Worm (Caenorhabditis elegans) whole organism, L3 larva: ENCODE results near the gene lsy-12.
A peak's percentile ranks its signal among the peaks of the same experiment; 100 is the strongest.

Experiments
- ZK546.5 ChIP-seq: sonication (generic microtip); optimal IDR thresholded peaks from 2 replicates; lab custom pipeline; 2017; ENCODE audit warnings: missing biosample characterization, missing genetic modification characterization
- ama-1 ChIP-seq: fragments of 150-350 bp; optimal IDR thresholded peaks from 2 replicates; lab custom pipeline; 2018
- ceh-16 ChIP-seq: sonication (generic microtip); optimal IDR thresholded peaks from 2 replicates; lab custom pipeline; 2017; ENCODE audit warnings: missing biosample characterization, missing genetic modification characterization
- ceh-28 ChIP-seq: fragments of 150-350 bp; optimal IDR thresholded peaks from 2 replicates; lab custom pipeline; 2014; ENCODE audit warnings: missing biosample characterization, missing genetic modification reagents, missing genetic modification characterization
- ceh-82 ChIP-seq: fragments of 150-350 bp; optimal IDR thresholded peaks from 2 replicates; lab custom pipeline; 2014; ENCODE audit warnings: missing biosample characterization, missing genetic modification characterization
- ceh-9 ChIP-seq: sonication (generic microtip); optimal IDR thresholded peaks from 2 replicates; lab custom pipeline; 2018; ENCODE audit warnings: missing biosample characterization, missing genetic modification characterization
- egl-27 ChIP-seq: sonication (generic microtip); optimal IDR thresholded peaks from 4 replicates; lab custom pipeline; 2017; ENCODE audit warnings: missing biosample characterization, missing genetic modification reagents, missing genetic modification characterization
- elt-2 ChIP-seq: sonication (generic microtip); optimal IDR thresholded peaks from 2 replicates; lab custom pipeline; 2016; ENCODE audit warnings: missing genetic modification reagents, mild to moderate bottlenecking, missing genetic modification characterization, missing compliant biosample characterization
- fkh-10 ChIP-seq: sonication (generic microtip); optimal IDR thresholded peaks from 2 replicates; lab custom pipeline; 2017; ENCODE audit warnings: missing biosample characterization, missing genetic modification reagents, missing genetic modification characterization
- fos-1 ChIP-seq: fragments of 150-350 bp; optimal IDR thresholded peaks from 2 replicates; lab custom pipeline; 2014; ENCODE audit warnings: missing biosample characterization, missing genetic modification characterization
- jun-1 ChIP-seq: fragments of 150-350 bp; optimal IDR thresholded peaks from 2 replicates; lab custom pipeline; 2014; ENCODE audit warnings: missing biosample characterization, missing genetic modification reagents, missing genetic modification characterization
- lin-15B ChIP-seq: fragments of 150-350 bp; optimal IDR thresholded peaks from 2 replicates; lab custom pipeline; 2014; ENCODE audit warnings: missing biosample characterization, missing genetic modification characterization
- lsy-12 ChIP-seq: sonication (generic microtip); optimal IDR thresholded peaks from 2 replicates; lab custom pipeline; 2016; ENCODE audit warnings: mild to moderate bottlenecking, missing genetic modification characterization, missing compliant biosample characterization
- mml-1 ChIP-seq: fragments of 150-350 bp; sonication (generic microtip); optimal IDR thresholded peaks from 3 replicates; lab custom pipeline; 2014; ENCODE audit warnings: missing biosample characterization, missing genetic modification characterization
- nfya-1 ChIP-seq: sonication (generic microtip); optimal IDR thresholded peaks from 2 replicates; lab custom pipeline; 2017; ENCODE audit warnings: missing genetic modification characterization, mild to moderate bottlenecking, missing compliant biosample characterization, antibody characterized with exemption, moderate library complexity; ENCODE audit not compliant: insufficient read depth
- nhr-12 ChIP-seq: fragments of 150-350 bp; optimal IDR thresholded peaks from 2 replicates; lab custom pipeline; 2014; ENCODE audit warnings: missing biosample characterization, missing genetic modification characterization
- nhr-23 ChIP-seq: fragments of 150-350 bp; optimal IDR thresholded peaks from 2 replicates; lab custom pipeline; 2014; ENCODE audit warnings: missing biosample characterization, missing genetic modification reagents, missing genetic modification characterization
- nhr-237 ChIP-seq: fragments of 150-350 bp; optimal IDR thresholded peaks from 2 replicates; lab custom pipeline; 2014; ENCODE audit warnings: missing biosample characterization, missing genetic modification characterization
- nhr-28 ChIP-seq: fragments of 150-350 bp; optimal IDR thresholded peaks from 2 replicates; lab custom pipeline; 2014; ENCODE audit warnings: missing biosample characterization, missing genetic modification characterization
- nhr-77 ChIP-seq: fragments of 150-350 bp; optimal IDR thresholded peaks from 2 replicates; lab custom pipeline; 2014; ENCODE audit warnings: missing biosample characterization, missing genetic modification characterization
- pha-4 ChIP-seq: fragments of 150-350 bp; optimal IDR thresholded peaks from 2 replicates; lab custom pipeline; 2014; ENCODE audit warnings: missing biosample characterization, missing genetic modification reagents, missing genetic modification characterization
- pqm-1 ChIP-seq: fragments of 150-350 bp; optimal IDR thresholded peaks from 2 replicates; lab custom pipeline; 2017; ENCODE audit warnings: missing biosample characterization, missing genetic modification characterization, inconsistent platforms
- sea-2 ChIP-seq: fragments of 150-350 bp; sonication (generic microtip); optimal IDR thresholded peaks from 4 replicates; lab custom pipeline; 2014; ENCODE audit warnings: missing biosample characterization, missing genetic modification reagents, missing genetic modification characterization
- skn-1 ChIP-seq: fragments of 150-350 bp; optimal IDR thresholded peaks from 2 replicates; lab custom pipeline; 2014; ENCODE audit warnings: missing biosample characterization, missing genetic modification characterization
- snpc-4 ChIP-seq: fragments of 150-350 bp; optimal IDR thresholded peaks from 2 replicates; lab custom pipeline; 2014; ENCODE audit warnings: missing biosample characterization, missing genetic modification characterization
- unc-39 ChIP-seq: sonication (generic microtip); optimal IDR thresholded peaks from 4 replicates; lab custom pipeline; 2017; ENCODE audit warnings: missing biosample characterization, missing genetic modification characterization
- unc-62 ChIP-seq: fragments of 150-350 bp; sonication (generic microtip); optimal IDR thresholded peaks from 4 replicates; lab custom pipeline; 2014; ENCODE audit warnings: missing biosample characterization, missing genetic modification reagents, missing genetic modification characterization
- ztf-11 ChIP-seq: fragments of 150-350 bp; optimal IDR thresholded peaks from 2 replicates; lab custom pipeline; 2014; ENCODE audit warnings: missing biosample characterization, missing genetic modification characterization
- ztf-4 ChIP-seq: fragments of 150-350 bp; optimal IDR thresholded peaks from 2 replicates; lab custom pipeline; 2014; ENCODE audit warnings: missing biosample characterization, missing genetic modification characterization

Gene lsy-12

ce11 chrV:9899278-9899677 is 39.5 kb upstream of the lsy-12 start, which contains the start of gene egl-47:
Gene egl-47 (plus strand): TSS chrV:9899578.
- TF ChIP-seq fkh-10 (GFP tag; lab: Kevin White, UChicago) (no peak), nhr-23 (tag; lab: Kevin White, UChicago) (no peak), pqm-1 (no peak), nhr-12 (tag; lab: Kevin White, UChicago) (no peak), ceh-9 (tag; lab: Kevin White, UChicago) (no peak), ceh-82 (tag; lab: Kevin White, UChicago) (no peak)

ce11 chrV:9889629-9890028 is 29.9 kb upstream of the lsy-12 start, which contains the start of gene fshr-1:
Gene fshr-1 (plus strand): TSS chrV:9889837.
- TF ChIP-seq pha-4 (tag; lab: Kevin White, UChicago) (peak; percentile 45), lin-15B (tag; lab: Kevin White, UChicago) (no peak), egl-27 (no peak), sea-2 (GFP tag; lab: Kevin White, UChicago) (no peak), nfya-1 (no peak), skn-1 (tag; lab: Kevin White, UChicago) (peak; percentile 47), ztf-4 (tag; lab: Kevin White, UChicago) (no peak), nhr-28 (tag; lab: Kevin White, UChicago) (no peak), pqm-1 (peak; percentile 66), ceh-28 (tag; lab: Kevin White, UChicago) (peak; percentile 14), elt-2 (tag; lab: Kevin White, UChicago) (peak; percentile 86), unc-62 (no peak), nhr-77 (tag; lab: Kevin White, UChicago) (no peak), snpc-4 (tag; lab: Kevin White, UChicago) (no peak), jun-1 (tag; lab: Kevin White, UChicago) (peak; percentile 1)
- TF ChIP-seq, all 47 proteins: peak for 6

ce11 chrV:9885918-9886488 is 26.2 kb upstream of the lsy-12 start, which contains the start of gene clp-9:
Gene clp-9 (minus strand): TSS chrV:9885968.
- TF ChIP-seq pha-4 (tag; lab: Kevin White, UChicago) (peak; percentile 40), nhr-28 (tag; lab: Kevin White, UChicago) (no peak), ZK546.5 (tag; lab: Kevin White, UChicago) (no peak), nhr-237 (tag; lab: Kevin White, UChicago) (no peak), jun-1 (tag; lab: Kevin White, UChicago) (no peak), ztf-11 (tag; lab: Kevin White, UChicago) (no peak), nhr-23 (tag; lab: Kevin White, UChicago) (peak; percentile 39)
- TF ChIP-seq, all 47 proteins: peak for 2

ce11 chrV:9879867-9880266 is 20.1 kb upstream of the lsy-12 start, which contains the start of gene sdz-31:
Gene sdz-31 (plus strand): TSS chrV:9880167.
- TF ChIP-seq pha-4 (tag; lab: Kevin White, UChicago) (no peak), lsy-12 (tag; lab: Kevin White, UChicago) (no peak), elt-2 (tag; lab: Kevin White, UChicago) (no peak)

ce11 chrV:9879404-9879803 is 19.6 kb upstream of the lsy-12 start, which contains the start of gene srab-26:
Gene srab-26 (minus strand): TSS chrV:9879504.
- no peak for TF ChIP-seq lin-15B (tag; lab: Kevin White, UChicago)
- TF ChIP-seq nhr-23 (tag; lab: Kevin White, UChicago), result no peak
- TF ChIP-seq ceh-16 (tag; lab: Kevin White, UChicago), result no peak

- no peak for TF ChIP-seq fos-1
- TF ChIP-seq nhr-77 (tag; lab: Kevin White, UChicago), result no peak
- TF ChIP-seq egl-27, result no peak
- no peak for TF ChIP-seq ztf-4 (tag; lab: Kevin White, UChicago)
- TF ChIP-seq unc-39, result no peak
- no peak for TF ChIP-seq ama-1 (lab: Kevin White, UChicago)
- TF ChIP-seq pha-4 (tag; lab: Kevin White, UChicago), result no peak
- TF ChIP-seq elt-2 (tag; lab: Kevin White, UChicago), result no peak
- TF ChIP-seq mml-1 (tag; lab: Kevin White, UChicago), result no peak
Observed at ce11 chrV:9871339-9871738, 11.6 kb upstream of the lsy-12 start, which contains the start of gene srab-18. Gene srab-18 (minus strand): TSS chrV:9871439.
